Worm (Caenorhabditis elegans) whole organism, L3 larva: ENCODE results near the gene btbd-10.

Experiments used
- ama-1 ChIP-seq: fragments of 150-350 bp; optimal IDR thresholded peaks from 2 replicates; lab custom pipeline; 2018
- ceh-16 ChIP-seq: sonication (generic microtip); optimal IDR thresholded peaks from 2 replicates; lab custom pipeline; 2017; ENCODE audit warnings: missing biosample characterization, missing genetic modification characterization
- hmg-11 ChIP-seq: sonication (generic microtip); optimal IDR thresholded peaks from 2 replicates; lab custom pipeline; 2016; ENCODE audit warnings: missing genetic modification characterization, missing compliant biosample characterization
- nhr-76 ChIP-seq: fragments of 150-350 bp; sonication (generic microtip); optimal IDR thresholded peaks from 5 replicates; lab custom pipeline; 2014; ENCODE audit warnings: missing biosample characterization, missing genetic modification characterization
- tbx-2 ChIP-seq: sonication (generic microtip); optimal IDR thresholded peaks from 2 replicates; lab custom pipeline; 2016; ENCODE audit warnings: mild to moderate bottlenecking, missing genetic modification characterization, missing compliant biosample characterization
- zag-1 ChIP-seq: fragments of 150-350 bp; optimal IDR thresholded peaks from 2 replicates; lab custom pipeline; 2014; ENCODE audit warnings: missing biosample characterization, missing genetic modification characterization

ce11 chrII:4941050-4941449, 36.2 kb downstream of the btbd-10 start, which contains the start of gene cblc-1:
- TF ChIP-seq zag-1 (no peak), nhr-76 (no peak), tbx-2 (no peak), ceh-16 (tag; lab: Kevin White, UChicago) (no peak), ama-1 (lab: Kevin White, UChicago) (no peak), hmg-11 (tag; lab: Kevin White, UChicago) (no peak)
